Fruit fly (Drosophila melanogaster) whole organism, embryonic: ENCODE results near the gene GABA-B-R2.
A peak's percentile ranks its signal among the peaks of the same experiment; 100 is the strongest.

Experiments used
- CG1024 ChIP-seq: fragments of 200-800 bp; sonication (Bioruptor generic); IDR thresholded peaks from 2 replicates; pipeline ENCODE4 v1.3.6; 2022; ENCODE audit warnings: missing biosample characterization, missing genetic modification characterization
- CG10979 ChIP-seq: fragments of 200-800 bp; sonication (Bioruptor generic); optimal IDR thresholded peaks from 2 replicates; lab custom pipeline; 2018; ENCODE audit warnings: missing biosample characterization, mild to moderate bottlenecking, missing genetic modification characterization, moderate library complexity
- CG9797 ChIP-seq: fragments of 200-800 bp; sonication (Bioruptor generic); optimal IDR thresholded peaks from 3 replicates; lab custom pipeline; 2018; ENCODE audit warnings: missing biosample characterization, mild to moderate bottlenecking, missing genetic modification characterization
- Dip2 ChIP-seq: fragments of 200-800 bp; sonication (Bioruptor generic); IDR thresholded peaks from 2 replicates; pipeline ENCODE4 v1.3.6; 2022; ENCODE audit warnings: missing biosample characterization, missing genetic modification characterization
- Drgx ChIP-seq: fragments of 200-800 bp; sonication (Bioruptor generic); IDR thresholded peaks from 2 replicates; pipeline ENCODE4 v1.3.6; 2022; ENCODE audit warnings: missing biosample characterization, missing genetic modification characterization
- chinmo ChIP-seq: fragments of 200-800 bp; sonication (Bioruptor generic); IDR thresholded peaks from 4 replicates; pipeline ENCODE4 v1.3.6; 2022; ENCODE audit warnings: missing biosample characterization, missing genetic modification characterization; ENCODE audit not compliant: partially characterized antibody
- jing ChIP-seq: fragments of 200-800 bp; sonication (Bioruptor generic); optimal IDR thresholded peaks from 2 replicates; lab custom pipeline; 2018; ENCODE audit warnings: missing biosample characterization, mild to moderate bottlenecking, missing genetic modification characterization

dm6 chr3R:21782295-21782922, 6.8 kb upstream of the GABA-B-R2 start, which contains the start of gene tsl:
- TF ChIP-seq CG9797 (GFP tag; lab: Kevin White, UChicago) (no peak), CG1024 (GFP tag; lab: Robert Waterston, UW) (no peak), chinmo (GFP tag; lab: Robert Waterston, UW) (peak; percentile 71; the same call in 1 of the 4 replicates), Dip2 (GFP tag; lab: Robert Waterston, UW) (no peak), Drgx (GFP tag; lab: Robert Waterston, UW) (no peak), CG10979 (tag; lab: Kevin White, UChicago) (no peak), jing (no peak)
